Fruit fly (Drosophila melanogaster) whole organism, embryonic: Measurements from ENCODE around the gene Kal1.
A peak's percentile ranks its signal among the peaks of the same experiment; 100 is the strongest.

Source experiments
- Aef1 ChIP-seq: fragments of 200-800 bp; sonication (Bioruptor generic); IDR thresholded peaks from 3 replicates; pipeline ENCODE4 v1.3.6; 2022; ENCODE audit warnings: missing biosample characterization, missing genetic modification characterization
- CG10209 ChIP-seq: fragments of 200-800 bp; sonication (Bioruptor generic); optimal IDR thresholded peaks from 3 replicates; lab custom pipeline; 2017; ENCODE audit warnings: missing biosample characterization, mild to moderate bottlenecking, missing genetic modification characterization, missing genetic modification reagents
- CG10431 ChIP-seq: fragments of 200-800 bp; sonication (Bioruptor generic); optimal IDR thresholded peaks from 3 replicates; lab custom pipeline; 2018; ENCODE audit warnings: missing biosample characterization, mild to moderate bottlenecking, missing genetic modification characterization
- CG12744 ChIP-seq: fragments of 200-800 bp; sonication (Bioruptor generic); optimal IDR thresholded peaks from 2 replicates; lab custom pipeline; 2016; ENCODE audit warnings: missing biosample characterization, missing genetic modification characterization
- CG13123 ChIP-seq: fragments of 200-800 bp; sonication (Bioruptor generic); optimal IDR thresholded peaks from 2 replicates; lab custom pipeline; 2016; ENCODE audit warnings: missing biosample characterization, missing genetic modification characterization
- CG14050 ChIP-seq: fragments of 200-800 bp; sonication (Bioruptor generic); IDR thresholded peaks from 3 replicates; pipeline ENCODE4 v1.3.6; 2022; ENCODE audit warnings: missing biosample characterization, missing genetic modification characterization
- CG14441 ChIP-seq: fragments of 200-800 bp; sonication (Bioruptor generic); IDR thresholded peaks from 2 replicates; pipeline ENCODE4 v1.3.6; 2022; ENCODE audit warnings: missing biosample characterization, missing genetic modification characterization
- CG17568 ChIP-seq: fragments of 200-800 bp; sonication (Bioruptor generic); optimal IDR thresholded peaks from 2 replicates; lab custom pipeline; 2018; ENCODE audit warnings: missing biosample characterization, mild to moderate bottlenecking, missing genetic modification characterization, moderate library complexity
- CG17912 ChIP-seq: fragments of 200-800 bp; sonication (Bioruptor generic); optimal IDR thresholded peaks from 2 replicates; lab custom pipeline; 2018; ENCODE audit warnings: missing biosample characterization, mild to moderate bottlenecking, missing genetic modification characterization
- CG18262 ChIP-seq: fragments of 200-800 bp; optimal IDR thresholded peaks from 3 replicates; lab custom pipeline; 2019; ENCODE audit warnings: missing biosample characterization, mild to moderate bottlenecking, missing genetic modification characterization, moderate library complexity
- CG2875 ChIP-seq: fragments of 200-800 bp; sonication (Bioruptor generic); optimal IDR thresholded peaks from 2 replicates; lab custom pipeline; 2017; ENCODE audit warnings: missing biosample characterization, mild to moderate bottlenecking, missing genetic modification characterization, missing genetic modification reagents
- CG30431 ChIP-seq: fragments of 200-800 bp; sonication (Bioruptor generic); optimal IDR thresholded peaks from 2 replicates; lab custom pipeline; 2017; ENCODE audit warnings: missing biosample characterization, missing genetic modification characterization
- CG32532 ChIP-seq: fragments of 200-800 bp; sonication (Bioruptor generic); IDR thresholded peaks from 2 replicates; pipeline ENCODE4 v1.3.6; 2022; ENCODE audit warnings: missing biosample characterization, missing genetic modification characterization
- CG3726 ChIP-seq: fragments of 200-800 bp; sonication (Bioruptor generic); IDR thresholded peaks from 3 replicates; pipeline ENCODE4, ENCODE4 v1.3.6; 2022; ENCODE audit warnings: missing biosample characterization, missing genetic modification characterization
- CG43689 ChIP-seq: fragments of 200-800 bp; sonication (Bioruptor generic); IDR thresholded peaks from 2 replicates; pipeline ENCODE4 v1.3.6; 2022; ENCODE audit warnings: missing biosample characterization, missing genetic modification characterization
- CG6254 ChIP-seq: fragments of 200-800 bp; sonication (Bioruptor generic); optimal IDR thresholded peaks from 3 replicates; lab custom pipeline; 2017; ENCODE audit warnings: mild to moderate bottlenecking, missing biosample characterization, missing genetic modification reagents, missing genetic modification characterization
- CG7786 ChIP-seq: fragments of 200-800 bp; sonication (Bioruptor generic); optimal IDR thresholded peaks from 2 replicates; lab custom pipeline; 2016; ENCODE audit warnings: missing biosample characterization, missing genetic modification characterization
- CG8359 ChIP-seq: fragments of 200-800 bp; sonication (Bioruptor generic); optimal IDR thresholded peaks from 2 replicates; lab custom pipeline; 2017; ENCODE audit warnings: missing biosample characterization, mild to moderate bottlenecking, missing genetic modification characterization, borderline replicate concordance
- CG8944 ChIP-seq: fragments of 200-800 bp; sonication (Bioruptor generic); optimal IDR thresholded peaks from 3 replicates; lab custom pipeline; 2016; ENCODE audit warnings: missing biosample characterization, missing genetic modification characterization
- D19B ChIP-seq: fragments of 200-800 bp; sonication (Bioruptor generic); optimal IDR thresholded peaks from 2 replicates; lab custom pipeline; 2017; ENCODE audit warnings: missing biosample characterization, mild to moderate bottlenecking, missing genetic modification characterization
- Dad ChIP-seq: fragments of 200-800 bp; sonication (Bioruptor generic); optimal IDR thresholded peaks from 3 replicates; lab custom pipeline; 2016; ENCODE audit warnings: missing biosample characterization, missing genetic modification characterization
- Deaf1 ChIP-seq: fragments of 200-800 bp; optimal IDR thresholded peaks from 3 replicates; lab custom pipeline; 2019; ENCODE audit warnings: missing biosample characterization, mild to moderate bottlenecking, missing genetic modification characterization, moderate library complexity
- H2.0 ChIP-seq: fragments of 200-800 bp; sonication (Bioruptor generic); IDR thresholded peaks from 2 replicates; pipeline ENCODE4 v1.3.6; 2022; ENCODE audit warnings: missing biosample characterization, missing genetic modification characterization
- HmgD ChIP-seq: fragments of 200-800 bp; sonication (Bioruptor generic); optimal IDR thresholded peaks from 3 replicates; lab custom pipeline; 2016; ENCODE audit warnings: missing biosample characterization, missing genetic modification characterization
- MBD-R2 ChIP-seq: fragments of 200-800 bp; sonication (Bioruptor generic); IDR thresholded peaks from 2 replicates; pipeline ENCODE4 v1.3.6; 2022; ENCODE audit warnings: missing biosample characterization, missing genetic modification characterization
- Nf-YC ChIP-seq: fragments of 200-800 bp; optimal IDR thresholded peaks from 3 replicates; lab custom pipeline; 2019; ENCODE audit warnings: missing biosample characterization, mild to moderate bottlenecking, missing genetic modification characterization, moderate library complexity
- Oli ChIP-seq: fragments of 200-800 bp; sonication (Bioruptor generic); optimal IDR thresholded peaks from 2 replicates; lab custom pipeline; 2018; ENCODE audit warnings: missing biosample characterization, mild to moderate bottlenecking, missing genetic modification characterization, moderate library complexity
- Six4 ChIP-seq: fragments of 200-800 bp; sonication (Bioruptor generic); optimal IDR thresholded peaks from 2 replicates; lab custom pipeline; 2016; ENCODE audit warnings: missing biosample characterization, missing genetic modification characterization
- Taf1 ChIP-seq: fragments of 200-800 bp; sonication (Bioruptor generic); IDR thresholded peaks from 2 replicates; pipeline ENCODE4 v1.3.6; 2022; ENCODE audit warnings: missing biosample characterization, missing genetic modification characterization
- abd-A ChIP-seq: fragments of 200-800 bp; sonication (Bioruptor generic); optimal IDR thresholded peaks from 3 replicates; lab custom pipeline; 2019; ENCODE audit warnings: missing biosample characterization, mild to moderate bottlenecking, missing genetic modification characterization, moderate library complexity
- al ChIP-seq: fragments of 200-800 bp; sonication (Bioruptor generic); IDR thresholded peaks from 2 replicates; pipeline ENCODE4 v1.3.6; 2022; ENCODE audit warnings: missing biosample characterization, missing genetic modification characterization
- ash1 ChIP-seq: fragments of 200-800 bp; sonication (Bioruptor generic); optimal IDR thresholded peaks from 2 replicates; lab custom pipeline; 2018; ENCODE audit warnings: missing biosample characterization, mild to moderate bottlenecking, missing genetic modification characterization
- ato ChIP-seq: fragments of 200-800 bp; sonication (Bioruptor generic); IDR thresholded peaks from 2 replicates; pipeline ENCODE4 v1.3.6; 2022; ENCODE audit warnings: missing biosample characterization, missing genetic modification characterization; ENCODE audit not compliant: partially characterized antibody
- bbx ChIP-seq: fragments of 200-800 bp; sonication (Bioruptor generic); IDR thresholded peaks from 2 replicates; pipeline ENCODE4 v1.3.6; 2022; ENCODE audit warnings: missing biosample characterization, missing genetic modification characterization; ENCODE audit not compliant: partially characterized antibody
- dati ChIP-seq: fragments of 200-800 bp; sonication (Bioruptor generic); IDR thresholded peaks from 2 replicates; pipeline ENCODE4 v1.3.6; 2022; ENCODE audit warnings: missing biosample characterization, missing genetic modification characterization
- gfzf ChIP-seq: fragments of 200-800 bp; sonication (Bioruptor generic); optimal IDR thresholded peaks from 2 replicates; lab custom pipeline; 2016; ENCODE audit warnings: missing biosample characterization, mild to moderate bottlenecking, missing genetic modification characterization, moderate library complexity
- gsb ChIP-seq: fragments of 200-800 bp; sonication (Bioruptor generic); IDR thresholded peaks from 2 replicates; pipeline ENCODE4 v1.3.6; 2022; ENCODE audit warnings: missing biosample characterization, missing genetic modification characterization
- jigr1 ChIP-seq: fragments of 200-800 bp; sonication (Bioruptor generic); IDR thresholded peaks from 3 replicates; pipeline ENCODE4 v1.3.6; 2022; ENCODE audit warnings: missing biosample characterization, missing genetic modification characterization
- jing ChIP-seq: fragments of 200-800 bp; sonication (Bioruptor generic); optimal IDR thresholded peaks from 2 replicates; lab custom pipeline; 2018; ENCODE audit warnings: missing biosample characterization, mild to moderate bottlenecking, missing genetic modification characterization
- lbe ChIP-seq: fragments of 200-800 bp; sonication (Bioruptor generic); optimal IDR thresholded peaks from 2 replicates; lab custom pipeline; 2016; ENCODE audit warnings: missing biosample characterization, mild to moderate bottlenecking, missing genetic modification characterization
- mld ChIP-seq: fragments of 200-800 bp; sonication (Bioruptor generic); IDR thresholded peaks from 3 replicates; pipeline ENCODE4 v1.3.6; 2022; ENCODE audit warnings: missing biosample characterization, missing genetic modification characterization; ENCODE audit not compliant: partially characterized antibody
- peb ChIP-seq: fragments of 200-800 bp; sonication (Bioruptor generic); IDR thresholded peaks from 2 replicates; pipeline ENCODE4 v1.3.6; 2022; ENCODE audit warnings: missing biosample characterization, missing genetic modification characterization
- pho ChIP-seq: fragments of 200-800 bp; sonication (Bioruptor generic); optimal IDR thresholded peaks from 2 replicates; lab custom pipeline; 2016; ENCODE audit warnings: missing biosample characterization, missing genetic modification characterization
- pnt ChIP-seq: fragments of 200-800 bp; sonication (Bioruptor generic); optimal IDR thresholded peaks from 3 replicates; lab custom pipeline; 2016; ENCODE audit warnings: missing biosample characterization, missing genetic modification characterization
- seq ChIP-seq: fragments of 200-800 bp; sonication (Bioruptor generic); IDR thresholded peaks from 2 replicates; pipeline ENCODE4 v1.3.6; 2022; ENCODE audit warnings: missing biosample characterization, missing genetic modification characterization
- stc ChIP-seq: fragments of 200-800 bp; sonication (Bioruptor generic); IDR thresholded peaks from 2 replicates; pipeline ENCODE4 v1.3.6; 2022; ENCODE audit warnings: missing biosample characterization, missing genetic modification characterization
- vnd ChIP-seq: fragments of 200-800 bp; sonication (Bioruptor generic); IDR thresholded peaks from 3 replicates; pipeline ENCODE4 v1.3.6; 2022; ENCODE audit warnings: missing biosample characterization, missing genetic modification characterization; ENCODE audit not compliant: partially characterized antibody
- wor ChIP-seq: fragments of 200-800 bp; sonication (Bioruptor generic); IDR thresholded peaks from 2 replicates; pipeline ENCODE4 v1.3.6; 2022; ENCODE audit warnings: missing biosample characterization, missing genetic modification characterization

The Kal1 gene

DNA sequence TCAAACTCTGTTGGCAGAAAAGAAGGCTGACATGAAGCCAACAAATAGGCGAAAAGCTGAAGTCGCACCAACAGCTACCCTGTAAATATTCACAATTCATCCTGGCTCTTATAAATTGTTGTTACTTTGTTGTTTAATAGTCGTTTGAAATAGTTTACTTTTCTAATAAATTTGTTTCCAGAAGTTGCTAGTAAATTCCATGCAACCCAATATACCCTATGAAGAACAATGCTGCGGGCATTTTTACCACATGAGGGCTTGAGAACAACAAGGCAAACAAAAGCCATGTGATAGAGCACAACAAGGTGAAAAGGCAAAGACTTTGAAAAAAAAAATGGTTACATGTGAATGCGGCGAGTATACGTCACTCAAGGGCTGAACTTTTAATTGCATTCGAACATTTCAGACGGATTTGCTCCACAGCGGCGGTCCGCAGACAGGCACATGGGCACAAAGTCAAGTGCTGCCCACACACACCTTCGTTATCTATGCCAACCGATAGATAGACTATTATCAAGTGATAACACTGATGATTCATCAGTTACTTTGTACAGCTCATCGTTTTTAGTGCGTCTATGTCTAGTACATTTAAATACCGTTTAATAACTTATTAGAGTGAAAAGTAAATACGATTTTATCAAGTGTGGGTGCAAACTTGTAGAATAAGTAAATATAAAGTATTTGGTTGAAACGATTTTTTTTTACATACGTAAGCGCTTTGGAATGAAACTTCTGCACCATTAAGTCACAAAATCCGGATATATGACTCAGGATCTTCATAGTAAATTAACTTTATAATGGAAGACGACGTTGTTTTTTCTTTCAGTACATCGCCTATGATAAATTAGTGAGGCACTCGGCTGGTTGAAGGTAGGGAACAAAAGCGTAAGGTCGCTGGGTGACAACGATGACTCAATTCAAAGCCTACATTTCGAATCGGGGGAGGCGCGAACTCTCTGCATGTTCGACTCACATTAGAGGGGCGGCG, 41.9 kb upstream of the Kal1 start (continued):
- TF ChIP-seq abd-A (tag; lab: Kevin White, UChicago) (no peak), ash1 (no peak), peb (GFP tag; lab: Robert Waterston, UW) (peak; percentile 35; the same call in 1 of the 2 replicates), Six4 (peak; percentile 62), Taf1 (peak; percentile 59; the same call in 1 of the 2 replicates), pnt (GFP tag; lab: Kevin White, UChicago) (peak; percentile 72), CG43689 (GFP tag; lab: Robert Waterston, UW) (peak; percentile 44; the same call in 1 of the 2 replicates), lbe (peak; percentile 58), wor (GFP tag; lab: Robert Waterston, UW) (peak; percentile 61; the same call in 1 of the 2 replicates), Aef1 (GFP tag; lab: Robert Waterston, UW) (peak; percentile 85), al (GFP tag; lab: Robert Waterston, UW) (peak; percentile 80), seq (peak; percentile 85), pho (GFP tag; lab: Kevin White, UChicago) (peak; percentile 74), CG10209 (GFP tag; lab: Kevin White, UChicago) (peak; percentile 81), CG32532 (GFP tag; lab: Robert Waterston, UW) (peak; percentile 88), CG14050 (peak; percentile 76), CG8944 (GFP tag; lab: Kevin White, UChicago) (peak; percentile 70), vnd (no peak), CG13123 (peak; percentile 64), mld (no peak), H2.0 (GFP tag; lab: Robert Waterston, UW) (peak; percentile 87), gfzf (GFP tag; lab: Kevin White, UChicago) (no peak), Dad (GFP tag; lab: Kevin White, UChicago) (peak; percentile 70), CG8359 (no peak), ato (no peak), jigr1 (peak; percentile 52; the same call in 2 of the 3 replicates), CG6254 (GFP tag; lab: Kevin White, UChicago) (peak; percentile 68), HmgD (GFP tag; lab: Kevin White, UChicago) (no peak), stc (GFP tag; lab: Robert Waterston, UW) (peak; percentile 85), CG2875 (no peak), CG7786 (peak; percentile 87), MBD-R2 (peak; percentile 59; the same call in 1 of the 2 replicates), CG30431 (GFP tag; lab: Kevin White, UChicago) (peak; percentile 69), dati (GFP tag; lab: Robert Waterston, UW) (peak; percentile 36; the same call in 1 of the 2 replicates), Oli (tag; lab: Kevin White, UChicago) (peak; percentile 82), CG18262 (tag; lab: Kevin White, UChicago) (peak; percentile 47), Nf-YC (tag; lab: Kevin White, UChicago) (no peak), jing (GFP tag; lab: Kevin White, UChicago) (peak; percentile 72), Deaf1 (peak; percentile 40), D19B (GFP tag; lab: Kevin White, UChicago) (peak; percentile 95), CG17912 (GFP tag; lab: Kevin White, UChicago) (no peak), CG14441 (GFP tag; lab: Robert Waterston, UW) (peak; percentile 85), CG12744 (GFP tag; lab: Kevin White, UChicago) (peak; percentile 39), CG10431 (GFP tag; lab: Kevin White, UChicago) (no peak), CG3726 (peak; percentile 84), CG17568 (GFP tag; lab: Kevin White, UChicago) (peak; percentile 71), gsb (GFP tag; lab: Robert Waterston, UW) (peak; percentile 72), bbx (GFP tag; lab: Robert Waterston, UW) (no peak)
